Fruit fly (Drosophila melanogaster) whole organism, prepupa: Measurements from ENCODE around the gene CG7149.

Experiments
- Blimp-1 ChIP-seq: fragments of 200-800 bp; sonication (Bioruptor generic); optimal IDR thresholded peaks from 3 replicates; lab custom pipeline; 2017; ENCODE audit warnings: missing biosample characterization, missing genetic modification characterization, mild to moderate bottlenecking, moderate library complexity, missing genetic modification reagents
- CG10631 ChIP-seq: fragments of 200-800 bp; sonication (Bioruptor generic); optimal IDR thresholded peaks from 2 replicates; lab custom pipeline; 2016; ENCODE audit warnings: missing biosample characterization, missing genetic modification characterization
- CG11294 ChIP-seq: fragments of 200-800 bp; sonication (Bioruptor generic); IDR thresholded peaks from 2 replicates; pipeline ENCODE4 v1.3.6; 2022; ENCODE audit warnings: missing biosample characterization, missing genetic modification characterization
- CG11762 ChIP-seq: fragments of 200-800 bp; sonication (Bioruptor generic); optimal IDR thresholded peaks from 3 replicates; lab custom pipeline; 2016; ENCODE audit warnings: missing biosample characterization, missing genetic modification characterization; ENCODE audit not compliant: insufficient read depth
- CG11902 ChIP-seq: fragments of 200-800 bp; sonication (Bioruptor generic); optimal IDR thresholded peaks from 3 replicates; lab custom pipeline; 2016; ENCODE audit warnings: missing biosample characterization, missing genetic modification characterization
- CG15336 ChIP-seq: fragments of 200-800 bp; sonication (Bioruptor generic); IDR thresholded peaks from 2 replicates; pipeline ENCODE4 v1.3.6; 2022; ENCODE audit warnings: missing biosample characterization, missing genetic modification characterization
- CG1621 ChIP-seq: fragments of 200-800 bp; sonication (Bioruptor generic); optimal IDR thresholded peaks from 3 replicates; lab custom pipeline; 2018; ENCODE audit warnings: missing biosample characterization, mild to moderate bottlenecking, missing genetic modification characterization
- CG16779 ChIP-seq: fragments of 200-800 bp; sonication (Bioruptor generic); optimal IDR thresholded peaks from 3 replicates; lab custom pipeline; 2017; ENCODE audit warnings: missing biosample characterization, mild to moderate bottlenecking, missing genetic modification characterization
- CG3032 ChIP-seq: fragments of 200-800 bp; optimal IDR thresholded peaks from 2 replicates; lab custom pipeline; 2019; ENCODE audit warnings: missing biosample characterization, mild to moderate bottlenecking, missing genetic modification characterization, moderate library complexity
- CG31627 ChIP-seq: fragments of 200-800 bp; sonication (Bioruptor generic); optimal IDR thresholded peaks from 3 replicates; lab custom pipeline; 2016; ENCODE audit warnings: missing biosample characterization, missing genetic modification characterization
- CG32006 ChIP-seq: fragments of 200-800 bp; sonication (Bioruptor generic); optimal IDR thresholded peaks from 3 replicates; lab custom pipeline; 2017; ENCODE audit warnings: missing biosample characterization, mild to moderate bottlenecking, missing genetic modification characterization
- CG3919 ChIP-seq: fragments of 200-800 bp; sonication (Bioruptor generic); optimal IDR thresholded peaks from 3 replicates; lab custom pipeline; 2016; ENCODE audit warnings: missing biosample characterization, missing genetic modification characterization
- CG4318 ChIP-seq: fragments of 200-800 bp; sonication (Bioruptor generic); optimal IDR thresholded peaks from 3 replicates; lab custom pipeline; 2017; ENCODE audit warnings: missing biosample characterization, mild to moderate bottlenecking, missing genetic modification characterization
- CG6163 ChIP-seq: fragments of 200-800 bp; sonication (Bioruptor generic); IDR thresholded peaks from 3 replicates; pipeline ENCODE4 v1.3.6; 2022; ENCODE audit warnings: missing biosample characterization, missing genetic modification characterization
- CG6792 ChIP-seq: fragments of 200-800 bp; sonication (Bioruptor generic); optimal IDR thresholded peaks from 3 replicates; lab custom pipeline; 2016; ENCODE audit warnings: missing biosample characterization, missing genetic modification characterization
- CG6808 ChIP-seq: fragments of 200-800 bp; sonication (Bioruptor generic); optimal IDR thresholded peaks from 3 replicates; lab custom pipeline; 2017; ENCODE audit warnings: missing biosample characterization, missing genetic modification characterization, mild to moderate bottlenecking, moderate library complexity, missing genetic modification reagents
- CG6854 ChIP-seq: fragments of 200-800 bp; sonication (Bioruptor generic); optimal IDR thresholded peaks from 2 replicates; lab custom pipeline; 2017; ENCODE audit warnings: missing biosample characterization, mild to moderate bottlenecking, missing genetic modification characterization
- CG8119 ChIP-seq: fragments of 200-800 bp; sonication (Bioruptor generic); IDR thresholded peaks from 3 replicates; pipeline ENCODE4 v1.3.6; 2022; ENCODE audit warnings: missing biosample characterization, missing genetic modification characterization
- CG8319 ChIP-seq: fragments of 200-800 bp; sonication (Bioruptor generic); optimal IDR thresholded peaks from 3 replicates; lab custom pipeline; 2016; ENCODE audit warnings: missing biosample characterization, missing genetic modification characterization
- CG8632 ChIP-seq: fragments of 200-800 bp; sonication (Bioruptor generic); optimal IDR thresholded peaks from 3 replicates; lab custom pipeline; 2016; ENCODE audit warnings: missing biosample characterization, missing genetic modification characterization
- CG9139 ChIP-seq: fragments of 200-800 bp; sonication (Bioruptor generic); optimal IDR thresholded peaks from 3 replicates; lab custom pipeline; 2017; ENCODE audit warnings: missing biosample characterization, mild to moderate bottlenecking, missing genetic modification characterization
- Eip75B ChIP-seq: fragments of 200-800 bp; sonication (Bioruptor generic); optimal IDR thresholded peaks from 3 replicates; lab custom pipeline; 2016; ENCODE audit warnings: missing biosample characterization, missing genetic modification characterization
- Eip93F ChIP-seq: fragments of 200-800 bp; sonication (Bioruptor generic); optimal IDR thresholded peaks from 2 replicates; lab custom pipeline; 2016; ENCODE audit warnings: missing biosample characterization, mild to moderate bottlenecking, missing genetic modification characterization
- Ets21C ChIP-seq: fragments of 200-800 bp; sonication (Bioruptor generic); optimal IDR thresholded peaks from 3 replicates; lab custom pipeline; 2016; ENCODE audit warnings: missing biosample characterization, missing genetic modification characterization
- Ets96B ChIP-seq: fragments of 200-800 bp; optimal IDR thresholded peaks from 2 replicates; lab custom pipeline; 2019; ENCODE audit warnings: missing biosample characterization, mild to moderate bottlenecking, missing genetic modification characterization, moderate library complexity
- Gug ChIP-seq: fragments of 200-800 bp; sonication (Bioruptor generic); IDR thresholded peaks from 2 replicates; pipeline ENCODE4 v1.3.6; 2022; ENCODE audit warnings: missing biosample characterization, missing genetic modification characterization
- Hr38 ChIP-seq: sonication (Bioruptor generic); optimal IDR thresholded peaks from 2 replicates; lab custom pipeline; 2016; ENCODE audit warnings: missing biosample characterization, missing genetic modification characterization
- Hr39 ChIP-seq: fragments of 200-800 bp; sonication (Bioruptor generic); optimal IDR thresholded peaks from 2 replicates; lab custom pipeline; 2016; ENCODE audit warnings: missing biosample characterization, missing genetic modification characterization
- Lpt ChIP-seq: fragments of 200-800 bp; sonication (Bioruptor generic); optimal IDR thresholded peaks from 3 replicates; lab custom pipeline; 2016; ENCODE audit warnings: missing biosample characterization, missing genetic modification characterization
- Met ChIP-seq: fragments of 200-800 bp; sonication (Bioruptor generic); optimal IDR thresholded peaks from 3 replicates; lab custom pipeline; 2016; ENCODE audit warnings: missing biosample characterization, missing genetic modification characterization
- OdsH ChIP-seq: fragments of 200-800 bp; sonication (Bioruptor generic); optimal IDR thresholded peaks from 3 replicates; lab custom pipeline; 2016; ENCODE audit warnings: missing biosample characterization, missing genetic modification characterization
- Smox ChIP-seq: fragments of 200-800 bp; sonication (Bioruptor generic); optimal IDR thresholded peaks from 3 replicates; lab custom pipeline; 2016; ENCODE audit warnings: missing biosample characterization, missing genetic modification characterization
- Sox102F ChIP-seq: fragments of 200-800 bp; sonication (Bioruptor generic); optimal IDR thresholded peaks from 2 replicates; lab custom pipeline; 2016; ENCODE audit warnings: missing biosample characterization, mild to moderate bottlenecking, missing genetic modification characterization
- Sox14 ChIP-seq: fragments of 200-800 bp; sonication (Bioruptor generic); optimal IDR thresholded peaks from 3 replicates; lab custom pipeline; 2016; ENCODE audit warnings: missing biosample characterization, missing genetic modification characterization
- Sox15 ChIP-seq: fragments of 200-800 bp; sonication (Bioruptor generic); optimal IDR thresholded peaks from 3 replicates; lab custom pipeline; 2016; ENCODE audit warnings: missing biosample characterization, missing genetic modification characterization
- achi ChIP-seq: fragments of 200-800 bp; sonication (Bioruptor generic); optimal IDR thresholded peaks from 3 replicates; lab custom pipeline; 2016; ENCODE audit warnings: missing biosample characterization, missing genetic modification characterization
- dac ChIP-seq: fragments of 200-800 bp; sonication (Bioruptor generic); optimal IDR thresholded peaks from 2 replicates; lab custom pipeline; 2017; ENCODE audit warnings: missing biosample characterization, mild to moderate bottlenecking, missing genetic modification characterization
- dsx ChIP-seq: fragments of 200-800 bp; optimal IDR thresholded peaks from 3 replicates; lab custom pipeline; 2019; ENCODE audit warnings: missing biosample characterization, mild to moderate bottlenecking, missing genetic modification characterization, moderate library complexity; ENCODE audit not compliant: poor library complexity, severe bottlenecking
- eg ChIP-seq: fragments of 200-800 bp; sonication (Bioruptor generic); IDR thresholded peaks from 3 replicates; pipeline ENCODE4 v1.3.6; 2022; ENCODE audit warnings: missing biosample characterization, missing genetic modification characterization
- fd85E ChIP-seq: fragments of 200-800 bp; sonication (Bioruptor generic); optimal IDR thresholded peaks from 3 replicates; lab custom pipeline; 2016; ENCODE audit warnings: missing biosample characterization, missing genetic modification characterization
- fkh ChIP-seq: fragments of 200-800 bp; sonication (Bioruptor generic); optimal IDR thresholded peaks from 3 replicates; lab custom pipeline; 2017; ENCODE audit warnings: missing biosample characterization, mild to moderate bottlenecking, missing genetic modification characterization, moderate library complexity
- pdm3 ChIP-seq: fragments of 200-800 bp; sonication (Bioruptor generic); optimal IDR thresholded peaks from 3 replicates; lab custom pipeline; 2016; ENCODE audit warnings: missing biosample characterization, missing genetic modification characterization
- salr ChIP-seq, 2 experiments: fragments of 200-800 bp; sonication (Bioruptor generic); optimal IDR thresholded peaks; 3 replicates each; lab custom pipeline; 2016 to 2018; ENCODE audit warnings: missing biosample characterization in 2 of 2, missing genetic modification characterization in 2 of 2, mild to moderate bottlenecking in 1 of 2
- spab ChIP-seq: fragments of 200-800 bp; sonication (Bioruptor generic); optimal IDR thresholded peaks from 2 replicates; lab custom pipeline; 2017; ENCODE audit warnings: missing biosample characterization, mild to moderate bottlenecking, missing genetic modification characterization, missing genetic modification reagents
- ss ChIP-seq, 2 experiments: fragments of 200-800 bp; sonication (Bioruptor generic); optimal IDR thresholded peaks; 2 replicates in 1 of 2; 3 replicates in 1 of 2; lab custom pipeline; 2017 to 2018; ENCODE audit warnings: mild to moderate bottlenecking in 2 of 2, missing biosample characterization in 2 of 2, missing genetic modification characterization in 2 of 2, moderate library complexity in 1 of 2
- svp ChIP-seq: fragments of 200-800 bp; sonication (Bioruptor generic); peaks from one replicate; lab custom pipeline; 2016; ENCODE audit warnings: missing biosample characterization, missing genetic modification characterization
- topi ChIP-seq: fragments of 200-800 bp; sonication (Bioruptor generic); optimal IDR thresholded peaks from 3 replicates; lab custom pipeline; 2016; ENCODE audit warnings: missing biosample characterization, missing genetic modification characterization
- vri ChIP-seq: fragments of 200-800 bp; sonication (Bioruptor generic); optimal IDR thresholded peaks from 3 replicates; lab custom pipeline; 2016; ENCODE audit warnings: missing biosample characterization, mild to moderate bottlenecking, missing genetic modification characterization

CG7149 gene

dm6 chr2L:7833650-7834049 is 43.3 kb upstream of the CG7149 start:
- TF ChIP-seq CG10631 (GFP tag; lab: Kevin White, UChicago) = no peak
- TF ChIP-seq svp (GFP tag; lab: Kevin White, UChicago) = peak; percentile 51

dm6 chr2L:7833238-7833637 is 42.9 kb upstream of the CG7149 start:
- TF ChIP-seq CG32006 (GFP tag; lab: Kevin White, UChicago) = peak; percentile 18
- peak; percentile 28 for TF ChIP-seq dsx
- no peak for TF ChIP-seq Sox14 (GFP tag; lab: Kevin White, UChicago)
- TF ChIP-seq Eip93F = no peak
- TF ChIP-seq, all 60 proteins: peak for 2

dm6 chr2L:7828901-7829300 is 38.5 kb upstream of the CG7149 start:
- TF ChIP-seq CG8319 (GFP tag; lab: Kevin White, UChicago) (no peak), CG6792 (GFP tag; lab: Kevin White, UChicago) (no peak), CG6163 (GFP tag; lab: Robert Waterston, UW) (peak; percentile 60), Hr38 (GFP tag; lab: Kevin White, UChicago) (no peak), eg (GFP tag; lab: Robert Waterston, UW) (peak; percentile 16; the same call in 1 of the 3 replicates), Lpt (GFP tag; lab: Kevin White, UChicago) (no peak), CG3919 (GFP tag; lab: Kevin White, UChicago) (no peak), CG9139 (GFP tag; lab: Kevin White, UChicago) (no peak), CG11902 (GFP tag; lab: Kevin White, UChicago) (no peak), Ets96B (tag; lab: Kevin White, UChicago) (no peak), Smox (GFP tag; lab: Kevin White, UChicago) (no peak), CG4318 (no peak), topi (GFP tag; lab: Kevin White, UChicago) (no peak), CG1621 (tag; lab: Kevin White, UChicago) (no peak), Sox14 (GFP tag; lab: Kevin White, UChicago) (no peak), dsx (no peak), CG10631 (GFP tag; lab: Kevin White, UChicago) (no peak), CG15336 (GFP tag; lab: Robert Waterston, UW) (peak; percentile 29; the same call in 1 of the 2 replicates), CG32006 (GFP tag; lab: Kevin White, UChicago) (no peak), CG6854 (GFP tag; lab: Kevin White, UChicago) (no peak), fd85E (GFP tag; lab: Kevin White, UChicago) (no peak), CG16779 (tag; lab: Kevin White, UChicago) (no peak), achi (GFP tag; lab: Kevin White, UChicago) (no peak), CG8632 (GFP tag; lab: Kevin White, UChicago) (no peak), ss (GFP tag; optimal IDR thresholded peaks at IDR 0.05; lab: Kevin White, UChicago) (no peak), svp (GFP tag; lab: Kevin White, UChicago) (peak; percentile 53), Hr39 (GFP tag; lab: Kevin White, UChicago) (no peak), Eip75B (GFP tag; lab: Kevin White, UChicago) (no peak), fkh (GFP tag; lab: Kevin White, UChicago) (peak; percentile 42), CG3032 (tag; lab: Kevin White, UChicago) (no peak), Ets21C (GFP tag; lab: Kevin White, UChicago) (no peak), CG31627 (GFP tag; lab: Kevin White, UChicago) (no peak), CG8119 (GFP tag; lab: Robert Waterston, UW) (0 out of 3 replicates have a peak, but pooled peaks have one; percentile 27), CG11762 (GFP tag; lab: Kevin White, UChicago) (no peak), pdm3 (GFP tag; lab: Kevin White, UChicago) (no peak), CG6808 (no peak), spab (GFP tag; lab: Kevin White, UChicago) (no peak), Met (GFP tag; lab: Kevin White, UChicago) (no peak), Gug (GFP tag; lab: Robert Waterston, UW) (no peak), vri (GFP tag; lab: Kevin White, UChicago) (no peak), Blimp-1 (GFP tag; lab: Kevin White, UChicago) (no peak), Sox15 (GFP tag; lab: Kevin White, UChicago) (no peak), salr (GFP tag; optimal IDR thresholded peaks at IDR 0.05; lab: Kevin White, UChicago) (no peak), Sox102F (no peak), CG11294 (GFP tag; lab: Robert Waterston, UW) (no peak), OdsH (GFP tag; lab: Kevin White, UChicago) (no peak), dac (GFP tag; lab: Kevin White, UChicago) (no peak)
